Worm (Caenorhabditis elegans) whole organism, L1 larva: ENCODE data around the gene T13H10.2.

ENCODE experiments used
- C16A3.4 ChIP-seq: fragments of 150-350 bp; optimal IDR thresholded peaks from 2 replicates; lab custom pipeline; 2014; ENCODE audit warnings: missing biosample characterization, missing genetic modification characterization
- alr-1 ChIP-seq: fragments of 200-800 bp; sonication (Bioruptor generic); optimal IDR thresholded peaks from 2 replicates; lab custom pipeline; 2018; ENCODE audit warnings: borderline replicate concordance, mild to moderate bottlenecking, missing genetic modification characterization, missing compliant biosample characterization
- efl-3 ChIP-seq: fragments of 200-800 bp; sonication (Bioruptor generic); optimal IDR thresholded peaks from 2 replicates; lab custom pipeline; 2018; ENCODE audit warnings: mild to moderate bottlenecking, missing genetic modification characterization, missing compliant biosample characterization
- lin-39 ChIP-seq: fragments of 150-350 bp; optimal IDR thresholded peaks from 2 replicates; lab custom pipeline; 2014; ENCODE audit warnings: missing biosample characterization, missing genetic modification reagents, missing genetic modification characterization
- nhr-76 ChIP-seq: sonication (generic microtip); optimal IDR thresholded peaks from 2 replicates; lab custom pipeline; 2017; ENCODE audit warnings: missing biosample characterization, missing genetic modification characterization
- snpc-4 ChIP-seq: fragments of 150-350 bp; optimal IDR thresholded peaks from 2 replicates; lab custom pipeline; 2014; ENCODE audit warnings: missing biosample characterization, missing genetic modification characterization
- unc-130 ChIP-seq: fragments of 150-350 bp; optimal IDR thresholded peaks from 2 replicates; lab custom pipeline; 2017; ENCODE audit warnings: missing biosample characterization, missing genetic modification characterization, inconsistent platforms
- vab-15 ChIP-seq: sonication (generic microtip); optimal IDR thresholded peaks from 2 replicates; lab custom pipeline; 2017; ENCODE audit warnings: missing genotype, mild to moderate bottlenecking, missing genetic modification characterization, missing compliant biosample characterization
- ztf-11 ChIP-seq, 2 experiments: sonication (generic microtip); optimal IDR thresholded peaks; 2 replicates each; lab custom pipeline; 2016 to 2017; ENCODE audit warnings: missing genetic modification characterization in 2 of 2, missing biosample characterization in 1 of 2, missing compliant biosample characterization in 1 of 2

DNA sequence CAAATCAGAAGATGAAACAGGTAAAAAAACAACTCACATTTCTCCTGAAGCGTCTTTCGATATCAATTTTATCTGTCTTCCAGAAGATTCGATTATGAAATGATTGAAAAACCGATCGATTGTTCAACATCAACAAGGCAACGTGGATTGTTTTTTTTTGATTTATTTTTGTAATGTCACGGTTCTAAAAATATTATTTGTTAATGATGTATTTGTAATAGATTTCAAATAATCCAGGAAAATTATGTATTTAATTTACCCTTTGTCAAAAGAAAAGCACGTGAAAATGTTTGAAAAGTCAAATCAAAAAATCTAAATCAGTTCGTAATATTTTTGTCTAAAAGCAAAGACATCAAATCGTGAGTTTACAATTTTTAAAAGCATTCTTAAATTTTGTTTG lies 5.0 kb downstream of the T13H10.2 start, which contains the start of the genes kin-5 and C47E12.11:
- TF ChIP-seq efl-3 (GFP tag; lab: Kevin White, UChicago) (no peak), snpc-4 (no peak), nhr-76 (no peak), lin-39 (no peak), ztf-11 (tag; optimal IDR thresholded peaks at IDR 0.05; lab: Kevin White, UChicago) (no peak), alr-1 (tag; lab: Kevin White, UChicago) (no peak), vab-15 (no peak), unc-130 (tag; lab: Kevin White, UChicago) (no peak), C16A3.4 (tag; lab: Kevin White, UChicago) (no peak)
